Fruit fly (Drosophila melanogaster): ENCODE data around the gene anne.

DNA sequence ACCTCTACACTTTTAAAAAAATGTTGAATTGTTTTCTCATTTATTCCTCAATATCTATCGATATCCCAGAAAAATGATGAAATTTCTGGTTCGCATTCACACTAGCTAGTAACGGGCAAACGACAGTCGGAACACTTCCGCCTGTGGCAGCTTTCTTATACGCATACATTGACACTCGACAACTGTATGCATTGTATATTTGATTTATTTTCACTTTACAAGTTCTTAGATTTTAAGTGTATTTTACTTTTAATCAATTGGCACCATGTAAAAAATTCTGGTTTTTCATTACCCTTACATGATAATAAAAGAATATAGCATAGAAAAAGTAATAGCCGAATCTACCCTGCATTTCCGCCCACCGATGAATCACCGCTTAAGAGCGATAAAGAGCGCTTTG lies 48.8 kb downstream of the anne start:
- TF ChIP-seq CG16779 (tag; optimal IDR thresholded peaks at IDR 0.05): no peak
- no peak for TF ChIP-seq cyc (GFP tag; optimal IDR thresholded peaks at IDR 0.05)
- no peak for TF ChIP-seq spab (GFP tag; optimal IDR thresholded peaks at IDR 0.05)
- TF ChIP-seq CG4318 (GFP tag; optimal IDR thresholded peaks at IDR 0.05): no peak
